Fruit fly (Drosophila melanogaster) whole organism: ENCODE data around the gene CG16978.

Experiments used
- CG8478 ChIP-seq: fragments of >200 bp; optimal IDR thresholded peaks from 2 replicates; lab custom pipeline; 2018; ENCODE audit warnings: inconsistent platforms
- psq ChIP-seq: fragments of >200 bp; optimal IDR thresholded peaks from 2 replicates; lab custom pipeline; 2017
- usp ChIP-seq: fragments of >200 bp; optimal IDR thresholded peaks from 2 replicates; lab custom pipeline; 2017; ENCODE audit warnings: missing biosample characterization, missing genetic modification characterization, mixed read lengths

DNA sequence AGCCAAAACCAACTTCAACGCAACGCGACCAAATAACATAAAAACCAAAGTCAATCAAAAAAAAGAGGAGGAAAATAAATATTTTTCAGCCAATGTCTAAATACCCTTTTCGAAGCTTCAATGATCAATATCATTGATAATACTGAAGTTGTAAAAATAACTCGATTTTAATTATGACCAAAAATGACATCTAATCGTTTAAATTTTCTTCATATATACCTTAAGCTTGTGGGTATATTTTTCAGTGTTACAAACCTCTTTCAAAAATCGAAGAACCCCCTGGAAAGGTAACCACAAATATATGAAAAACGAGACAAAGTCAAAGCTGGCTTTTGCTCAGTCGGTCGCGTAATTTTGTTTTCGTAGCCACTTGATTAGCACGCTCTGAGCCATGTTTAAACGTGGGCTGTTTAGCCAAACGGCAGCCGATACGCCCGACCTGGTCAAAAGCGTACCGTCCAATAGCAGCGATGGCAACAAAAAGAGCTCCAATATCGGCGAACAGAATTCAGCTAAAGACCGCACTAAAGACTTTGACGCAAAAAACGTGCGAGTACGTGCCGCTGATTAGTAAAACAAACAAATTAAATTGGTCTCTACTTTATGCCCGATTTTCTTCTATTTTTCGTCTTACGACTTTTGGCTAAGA lies 1.7 kb upstream of the CG16978 start:
- no peak for TF ChIP-seq usp (GFP tag; lab: Kevin White, UChicago)
- no peak for TF ChIP-seq psq (lab: Kevin White, UChicago)
- no peak for TF ChIP-seq CG8478
